Fruit fly (Drosophila melanogaster): ENCODE data around the gene Clic.

Gene Clic

DNA sequence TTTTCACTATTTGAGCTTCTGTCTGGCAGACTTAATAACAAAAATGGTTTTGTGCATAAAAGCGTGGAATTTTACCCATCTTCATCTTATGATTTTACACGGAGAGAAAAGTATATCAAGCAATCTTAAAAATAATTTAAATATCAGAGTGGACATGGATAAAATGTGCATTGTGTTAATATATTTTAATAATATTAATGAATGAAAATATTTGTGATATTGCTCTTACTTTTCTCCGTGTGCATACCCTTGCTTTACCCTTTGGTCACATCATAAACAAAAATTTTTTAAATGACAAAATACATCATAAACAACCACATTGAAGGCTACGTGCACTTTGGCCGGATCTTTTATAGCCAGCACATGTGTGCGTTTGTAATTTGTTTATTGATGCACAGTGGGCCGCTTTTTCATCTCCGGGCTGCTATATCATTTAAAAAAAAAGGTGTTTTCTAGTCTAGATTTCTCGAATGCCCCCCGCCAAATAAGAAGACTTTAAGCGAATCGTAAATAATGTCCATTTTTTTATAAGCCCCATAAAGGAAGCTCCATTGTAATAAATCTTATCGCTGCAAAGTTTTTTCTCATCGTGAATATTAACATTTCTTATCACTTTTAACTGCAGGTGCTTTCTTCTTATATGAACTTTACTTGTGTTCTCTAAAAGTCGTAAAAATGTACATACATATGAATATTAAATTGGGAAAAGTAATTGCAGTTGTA is 57.5 kb downstream of the Clic start (continued):
- TF ChIP-seq CG2202 (tag; optimal IDR thresholded peaks at IDR 0.05) = no peak
- no peak for TF ChIP-seq hb (GFP tag; IDR thresholded peaks at IDR 0.05; ENCODE audit: partially characterized antibody)
- TF ChIP-seq Dip2 (GFP tag; IDR thresholded peaks at IDR 0.05) = no peak
- peak; percentile 35 for TF ChIP-seq Hmr (GFP tag; optimal IDR thresholded peaks at IDR 0.05)
